Fruit fly (Drosophila melanogaster): ENCODE results near the gene CG31715.

- TF ChIP-seq run (tag; optimal IDR thresholded peaks at IDR 0.05) = no peak
- TF ChIP-seq CG10959 (GFP tag; IDR thresholded peaks at IDR 0.05) = no peak
Observed at dm6 chr2L:10299810-10300147, 41.6 kb upstream of the CG31715 start, which contains the start of gene CYLD.
